5 worm cellular contexts compared by ENCODE assay signal in genomic region chrIV:12371879-12372278, ce11.
A peak's percentile ranks its signal among the peaks of the same experiment; 100 is the strongest.
TF ChIP-seq lines count a peak whose summit lies in the region.

TSS of gene wdr-46 (plus strand) at chrIV:12372253.

TF ChIP-seq in whole organism, L1 larva, 84 proteins besides CTCF, POLR2A, EP300 and RAD21 (continues in another document):
- TF ChIP-seq nhr-77 (tag; optimal IDR thresholded peaks at IDR 0.05; lab: Kevin White, UChicago) (peak; percentile 60), xbp-1 (tag; optimal IDR thresholded peaks at IDR 0.05; lab: Kevin White, UChicago) (peak; percentile 89), alr-1 (tag; optimal IDR thresholded peaks at IDR 0.05; lab: Kevin White, UChicago; ENCODE audit: borderline replicate concordance) (no peak), lin-35 (GFP tag; optimal IDR thresholded peaks at IDR 0.05; lab: Kevin White, UChicago) (peak; percentile 98 to 99), mdl-1 (tag; optimal IDR thresholded peaks at IDR 0.05; lab: Kevin White, UChicago) (peak in 1 of 2 experiments; percentile 79), isw-1 (GFP tag; IDR thresholded peaks at IDR 0.05; lab: Robert Waterston, UW) (peak; percentile 88), unc-130 (tag; optimal IDR thresholded peaks at IDR 0.05; lab: Kevin White, UChicago) (peak; percentile 93), lsy-2 (tag; optimal IDR thresholded peaks at IDR 0.05; lab: Kevin White, UChicago) (peak; percentile 100), ceh-8 (GFP tag; optimal IDR thresholded peaks at IDR 0.05; lab: Kevin White, UChicago) (peak; percentile 76), rnt-1 (tag; optimal IDR thresholded peaks at IDR 0.05; lab: Kevin White, UChicago) (peak; percentile 90), aly-2 (tag; optimal IDR thresholded peaks at IDR 0.05; lab: Kevin White, UChicago) (peak; percentile 72), blmp-1 (tag; optimal IDR thresholded peaks at IDR 0.05; lab: Kevin White, UChicago) (no peak), skn-1 (tag; optimal IDR thresholded peaks at IDR 0.05; lab: Kevin White, UChicago) (peak; percentile 88), egl-13 (tag; optimal IDR thresholded peaks at IDR 0.05; lab: Kevin White, UChicago) (peak; percentile 78), unc-98 (GFP tag; IDR thresholded peaks at IDR 0.05; lab: Robert Waterston, UW) (peak; percentile 11; the same call in 1 of the 2 replicates), mab-9 (GFP tag; IDR thresholded peaks at IDR 0.05; lab: Robert Waterston, UW) (peak; percentile 70; the same call in 1 of the 2 replicates), nhr-237 (tag; optimal IDR thresholded peaks at IDR 0.05; lab: Kevin White, UChicago) (peak; percentile 62)

TF ChIP-seq in whole organism, L3 larva, 47 proteins besides CTCF, POLR2A, EP300 and RAD21 (continues in another document):
- TF ChIP-seq nhr-43 (tag; optimal IDR thresholded peaks at IDR 0.05; lab: Kevin White, UChicago; ENCODE audit: poor library complexity, severe bottlenecking) (peak; percentile 87), nhr-23 (tag; optimal IDR thresholded peaks at IDR 0.05; lab: Kevin White, UChicago) (peak; percentile 82), ceh-82 (tag; optimal IDR thresholded peaks at IDR 0.05; lab: Kevin White, UChicago) (peak; percentile 62), ceh-9 (tag; optimal IDR thresholded peaks at IDR 0.05; lab: Kevin White, UChicago) (no peak), ama-1 (optimal IDR thresholded peaks at IDR 0.05; lab: Kevin White, UChicago) (peak; percentile 77), elt-1 (tag; optimal IDR thresholded peaks at IDR 0.05; lab: Kevin White, UChicago) (peak; percentile 19), nhr-67 (tag; optimal IDR thresholded peaks at IDR 0.05; lab: Kevin White, UChicago) (no peak), mdl-1 (tag; optimal IDR thresholded peaks at IDR 0.05; lab: Kevin White, UChicago) (no peak), nhr-77 (tag; optimal IDR thresholded peaks at IDR 0.05; lab: Kevin White, UChicago) (peak; percentile 37), nhr-11 (tag; optimal IDR thresholded peaks at IDR 0.05; lab: Kevin White, UChicago) (no peak), eor-1 (tag; optimal IDR thresholded peaks at IDR 0.05; lab: Kevin White, UChicago) (no peak), ZK546.5 (tag; optimal IDR thresholded peaks at IDR 0.05; lab: Kevin White, UChicago) (peak; percentile 38), lin-15B (tag; optimal IDR thresholded peaks at IDR 0.05; lab: Kevin White, UChicago) (peak; percentile 79), ceh-28 (tag; optimal IDR thresholded peaks at IDR 0.05; lab: Kevin White, UChicago) (peak; percentile 62), nhr-76 (tag; optimal IDR thresholded peaks at IDR 0.05; lab: Kevin White, UChicago) (no peak), ceh-16 (tag; optimal IDR thresholded peaks at IDR 0.05; lab: Kevin White, UChicago) (no peak), egl-5 (tag; optimal IDR thresholded peaks at IDR 0.05; lab: Kevin White, UChicago) (peak; percentile 31), hmg-11 (tag; optimal IDR thresholded peaks at IDR 0.05; lab: Kevin White, UChicago) (no peak), fkh-2 (tag; optimal IDR thresholded peaks at IDR 0.05; lab: Kevin White, UChicago) (no peak)

TF ChIP-seq in whole organism, early embryonic, 17 proteins besides CTCF, POLR2A, EP300 and RAD21:
- no peak for TF ChIP-seq ceh-13 (GFP tag; optimal IDR thresholded peaks at IDR 0.05; lab: Kevin White, UChicago)
- no peak for TF ChIP-seq ets-7 (tag; optimal IDR thresholded peaks at IDR 0.05; lab: Kevin White, UChicago)
- no peak for TF ChIP-seq sea-1 (GFP tag; conservative IDR thresholded peaks at IDR 0.05; lab: Robert Waterston, UW)
- peak; percentile 37 for TF ChIP-seq F13C5.2 (tag; optimal IDR thresholded peaks at IDR 0.05; lab: Kevin White, UChicago)
- TF ChIP-seq ama-1 (optimal IDR thresholded peaks at IDR 0.05; lab: Kevin White, UChicago), result peak; percentile 67
- peak; percentile 28 for TF ChIP-seq ceh-36 (tag; optimal IDR thresholded peaks at IDR 0.05; lab: Kevin White, UChicago)
- TF ChIP-seq hmbx-1 (tag; optimal IDR thresholded peaks at IDR 0.05; lab: Kevin White, UChicago), result no peak
- TF ChIP-seq scrt-1 (GFP tag; IDR thresholded peaks at IDR 0.05; lab: Robert Waterston, UW), result no peak
- no peak for TF ChIP-seq B0310.2 (tag; optimal IDR thresholded peaks at IDR 0.05; lab: Kevin White, UChicago)
- TF ChIP-seq aly-1 (tag; optimal IDR thresholded peaks at IDR 0.05; lab: Kevin White, UChicago), result no peak
- no peak for TF ChIP-seq tbx-37 (GFP tag; conservative IDR thresholded peaks at IDR 0.05; lab: Robert Waterston, UW)
- TF ChIP-seq flt-1 (GFP tag; IDR thresholded peaks at IDR 0.05; lab: Robert Waterston, UW), result peak; percentile 41; the same call in 1 of the 2 replicates
- no peak for TF ChIP-seq tbx-11 (GFP tag; IDR thresholded peaks at IDR 0.05; lab: Robert Waterston, UW)
- no peak for TF ChIP-seq hnd-1 (tag; optimal IDR thresholded peaks at IDR 0.05; lab: Kevin White, UChicago)
- TF ChIP-seq tra-4 (tag; optimal IDR thresholded peaks at IDR 0.05; lab: Kevin White, UChicago), result no peak
- no peak for TF ChIP-seq hmg-4 (GFP tag; optimal IDR thresholded peaks at IDR 0.05; lab: Kevin White, UChicago)
- no peak for TF ChIP-seq pes-1 (GFP tag; IDR thresholded peaks at IDR 0.05; lab: Robert Waterston, UW)

TF ChIP-seq in whole organism, midembryonic, 9 proteins besides CTCF, POLR2A, EP300 and RAD21:
- TF ChIP-seq ztf-23 (GFP tag; IDR thresholded peaks at IDR 0.05; lab: Robert Waterston, UW) (no peak), ref-1 (GFP tag; conservative IDR thresholded peaks at IDR 0.05; lab: Robert Waterston, UW) (no peak), T22C8.4 (GFP tag; IDR thresholded peaks at IDR 0.05; lab: Robert Waterston, UW) (no peak), klf-2 (GFP tag; conservative IDR thresholded peaks at IDR 0.05; lab: Robert Waterston, UW) (no peak), med-1 (GFP tag; optimal IDR thresholded peaks at IDR 0.05; lab: Kevin White, UChicago; ENCODE audit: insufficient read depth) (no peak), flt-1 (GFP tag; IDR thresholded peaks at IDR 0.05; lab: Robert Waterston, UW) (0 out of 2 replicates have a peak, but pooled peaks have one; percentile 71), cog-1 (tag; optimal IDR thresholded peaks at IDR 0.05; lab: Kevin White, UChicago) (peak; percentile 40)

TF ChIP-seq in whole organism, young adult, 124 proteins besides CTCF, POLR2A, EP300 and RAD21 (continues in another document):
- TF ChIP-seq ceh-58 (GFP tag; IDR thresholded peaks at IDR 0.05; lab: Robert Waterston, UW) (no peak), tlf-1 (GFP tag; optimal IDR thresholded peaks at IDR 0.05; lab: Kevin White, UChicago) (no peak), snpc-3.4 (tag; optimal IDR thresholded peaks at IDR 0.05; lab: Kevin White, UChicago) (no peak), lag-1 (GFP tag; IDR thresholded peaks at IDR 0.05; lab: Robert Waterston, UW) (no peak), Y56A3A.18 (GFP tag; IDR thresholded peaks at IDR 0.05; lab: Robert Waterston, UW) (peak; percentile 54; the same call in 1 of the 2 replicates), tbx-9 (tag; optimal IDR thresholded peaks at IDR 0.05; lab: Kevin White, UChicago; ENCODE audit: borderline replicate concordance) (no peak), madf-8 (GFP tag; conservative IDR thresholded peaks at IDR 0.05; lab: Robert Waterston, UW) (peak; percentile 30; the same call in 1 of the 2 replicates), ama-1 (optimal IDR thresholded peaks at IDR 0.05; lab: Kevin White, UChicago) (no peak), ama-1 (GFP tag; optimal IDR thresholded peaks at IDR 0.05; lab: Kevin White, UChicago) (peak; percentile 42 to 64), hsf-1 (GFP tag; IDR thresholded peaks at IDR 0.05; lab: Robert Waterston, UW) (no peak), mcd-1 (GFP tag; IDR thresholded peaks at IDR 0.05; lab: Robert Waterston, UW) (peak; percentile 71), C17E4.6 (GFP tag; IDR thresholded peaks at IDR 0.05; lab: Robert Waterston, UW) (0 out of 2 replicates have a peak, but pooled peaks have one; percentile 7), aptf-2 (GFP tag; conservative IDR thresholded peaks at IDR 0.05; lab: Robert Waterston, UW) (no peak), hmg-1.2 (GFP tag; IDR thresholded peaks at IDR 0.05; lab: Robert Waterston, UW) (peak; percentile 45), egl-18 (GFP tag; IDR thresholded peaks at IDR 0.05; lab: Robert Waterston, UW) (no peak), ceh-91 (GFP tag; IDR thresholded peaks at IDR 0.05; lab: Robert Waterston, UW) (no peak), ztf-18 (tag; optimal IDR thresholded peaks at IDR 0.05; lab: Kevin White, UChicago) (no peak), D2030.7 (GFP tag; IDR thresholded peaks at IDR 0.05; lab: Robert Waterston, UW) (0 out of 2 replicates have a peak, but pooled peaks have one; percentile 26), let-526 (GFP tag; IDR thresholded peaks at IDR 0.05; lab: Robert Waterston, UW) (no peak), ceh-40 (GFP tag; IDR thresholded peaks at IDR 0.05; lab: Robert Waterston, UW) (no peak), snpc-4 (GFP tag; optimal IDR thresholded peaks at IDR 0.05; lab: Kevin White, UChicago) (no peak), snpc-4 (tag; optimal IDR thresholded peaks at IDR 0.05; lab: Kevin White, UChicago) (peak in 3 of 4 experiments; percentile 11 to 57 (median 21)), madf-10 (tag; optimal IDR thresholded peaks at IDR 0.05; lab: Kevin White, UChicago) (peak; percentile 31), snpc-1.3 (tag; optimal IDR thresholded peaks at IDR 0.05; lab: Kevin White, UChicago; ENCODE audit: insufficient read depth) (no peak), chd-7 (tag; optimal IDR thresholded peaks at IDR 0.05; lab: Kevin White, UChicago) (peak; percentile 2), ceh-100 (GFP tag; IDR thresholded peaks at IDR 0.05; lab: Robert Waterston, UW) (peak; percentile 17; the same call in 1 of the 2 replicates), F49E8.2 (tag; optimal IDR thresholded peaks at IDR 0.05; lab: Kevin White, UChicago; ENCODE audit: insufficient read depth) (peak; percentile 49), ekl-4 (GFP tag; IDR thresholded peaks at IDR 0.05; lab: Robert Waterston, UW) (peak; percentile 75), pbrm-1 (GFP tag; IDR thresholded peaks at IDR 0.05; lab: Robert Waterston, UW) (peak; percentile 60), dpl-1 (GFP tag; optimal IDR thresholded peaks at IDR 0.05; lab: Kevin White, UChicago) (peak; percentile 84), hrde-1 (tag; optimal IDR thresholded peaks at IDR 0.05; lab: Kevin White, UChicago; ENCODE audit: borderline replicate concordance) (no peak), unc-130 (GFP tag; optimal IDR thresholded peaks at IDR 0.05; lab: Kevin White, UChicago) (no peak), madf-3 (GFP tag; IDR thresholded peaks at IDR 0.05; lab: Robert Waterston, UW) (0 out of 2 replicates have a peak, but pooled peaks have one; percentile 35), attf-6 (GFP tag; IDR thresholded peaks at IDR 0.05; lab: Robert Waterston, UW) (peak; percentile 61; the same call in 1 of the 2 replicates), zim-3 (tag; optimal IDR thresholded peaks at IDR 0.05; lab: Kevin White, UChicago) (no peak), C06A6.2 (GFP tag; conservative IDR thresholded peaks at IDR 0.05; lab: Robert Waterston, UW) (0 out of 2 replicates have a peak, but pooled peaks have one; percentile 29), zfh-2 (GFP tag; conservative IDR thresholded peaks at IDR 0.05; lab: Robert Waterston, UW) (no peak)

Comparison
In these comparisons a context has a peak if more than half of its experiments do, and no peak if none do; other contexts are left out.
1. Of the 8 proteins assayed by ChIP-seq in both whole organism, young adult and whole organism, L1 larva: peak only in whole organism, young adult: none; only in whole organism, L1 larva: nhr-90 and unc-130; in both: ama-1, dpl-1, efl-1, lin-35 and snpc-4; in neither: 1.